Fruit fly (Drosophila melanogaster) whole organism, embryonic: ENCODE measurements around the gene CG5021.

ENCODE experiments used
- BtbVII ChIP-seq: fragments of 200-800 bp; sonication (Bioruptor generic); optimal IDR thresholded peaks from 3 replicates; lab custom pipeline; 2017; ENCODE audit warnings: missing biosample characterization, mild to moderate bottlenecking, missing genetic modification characterization
- CG10462 ChIP-seq: fragments of 200-800 bp; sonication (Bioruptor generic); optimal IDR thresholded peaks from 2 replicates; lab custom pipeline; 2016; ENCODE audit warnings: missing biosample characterization, missing genetic modification characterization
- CG10959 ChIP-seq: fragments of 200-800 bp; sonication (Bioruptor generic); IDR thresholded peaks from 2 replicates; pipeline ENCODE4 v1.3.6; 2022; ENCODE audit warnings: missing biosample characterization, missing genetic modification characterization
- CG11247 ChIP-seq: fragments of 200-800 bp; sonication (Bioruptor generic); IDR thresholded peaks from 2 replicates; pipeline ENCODE4 v1.3.6; 2022; ENCODE audit warnings: missing biosample characterization, missing genetic modification characterization
- CG11560 ChIP-seq: fragments of 200-800 bp; sonication (Bioruptor generic); IDR thresholded peaks from 3 replicates; pipeline ENCODE4 v1.3.6; 2022; ENCODE audit warnings: missing biosample characterization, missing genetic modification characterization
- CG12236 ChIP-seq: fragments of 200-800 bp; sonication (Bioruptor generic); optimal IDR thresholded peaks from 2 replicates; lab custom pipeline; 2016; ENCODE audit warnings: missing biosample characterization, missing genetic modification characterization
- CG14667 ChIP-seq: fragments of 200-800 bp; sonication (Bioruptor generic); IDR thresholded peaks from 2 replicates; pipeline ENCODE4 v1.3.6; 2022; ENCODE audit warnings: missing biosample characterization, missing genetic modification characterization
- CG15073 ChIP-seq: fragments of 200-800 bp; sonication (Bioruptor generic); optimal IDR thresholded peaks from 2 replicates; lab custom pipeline; 2016; ENCODE audit warnings: missing biosample characterization, missing genetic modification characterization
- CG17912 ChIP-seq: fragments of 200-800 bp; sonication (Bioruptor generic); optimal IDR thresholded peaks from 2 replicates; lab custom pipeline; 2018; ENCODE audit warnings: missing biosample characterization, mild to moderate bottlenecking, missing genetic modification characterization
- CG2116 ChIP-seq: fragments of 200-800 bp; sonication (Bioruptor generic); optimal IDR thresholded peaks from 3 replicates; lab custom pipeline; 2018; ENCODE audit warnings: missing biosample characterization, mild to moderate bottlenecking, missing genetic modification characterization
- CG2199 ChIP-seq: fragments of 200-800 bp; sonication (Bioruptor generic); IDR thresholded peaks from 3 replicates; pipeline ENCODE4 v1.3.6; 2022; ENCODE audit warnings: missing biosample characterization, missing genetic modification characterization
- CG31224 ChIP-seq: fragments of 200-800 bp; sonication (Bioruptor generic); IDR thresholded peaks from 2 replicates; pipeline ENCODE4 v1.3.6; 2022; ENCODE audit warnings: missing biosample characterization, missing genetic modification characterization
- CG5245 ChIP-seq: fragments of 200-800 bp; sonication (Bioruptor generic); optimal IDR thresholded peaks from 3 replicates; lab custom pipeline; 2016; ENCODE audit warnings: missing biosample characterization, missing genetic modification characterization
- CG6765 ChIP-seq: fragments of 200-800 bp; sonication (Bioruptor generic); optimal IDR thresholded peaks from 3 replicates; lab custom pipeline; 2017; ENCODE audit warnings: missing biosample characterization, mild to moderate bottlenecking, missing genetic modification characterization
- CG6854 ChIP-seq: fragments of 200-800 bp; sonication (Bioruptor generic); optimal IDR thresholded peaks from 3 replicates; lab custom pipeline; 2017; ENCODE audit warnings: missing biosample characterization, mild to moderate bottlenecking, missing genetic modification characterization
- Dek ChIP-seq: fragments of 200-800 bp; sonication (Bioruptor generic); optimal IDR thresholded peaks from 3 replicates; lab custom pipeline; 2019; ENCODE audit warnings: missing biosample characterization, mild to moderate bottlenecking, missing genetic modification characterization, moderate library complexity
- Doc3 ChIP-seq: fragments of 200-800 bp; sonication (Bioruptor generic); IDR thresholded peaks from 3 replicates; pipeline ENCODE4 v1.3.6; 2022; ENCODE audit warnings: missing biosample characterization, missing genetic modification characterization; ENCODE audit not compliant: partially characterized antibody
- ERR ChIP-seq: fragments of 200-800 bp; sonication (Bioruptor generic); optimal IDR thresholded peaks from 2 replicates; lab custom pipeline; 2016; ENCODE audit warnings: missing biosample characterization, missing genetic modification characterization
- Ets65A ChIP-seq: fragments of 200-800 bp; sonication (Bioruptor generic); peaks from one replicate; lab custom pipeline; 2016; ENCODE audit warnings: missing biosample characterization, missing genetic modification characterization
- Hr3 ChIP-seq: fragments of 200-800 bp; sonication (Bioruptor generic); optimal IDR thresholded peaks from 3 replicates; lab custom pipeline; 2016; ENCODE audit warnings: missing biosample characterization, missing genetic modification characterization
- Hr51 ChIP-seq, 2 experiments: fragments of 200-800 bp; sonication (Bioruptor generic); optimal IDR thresholded peaks; 2 replicates in 1 of 2; 3 replicates in 1 of 2; lab custom pipeline; 2016 to 2018; ENCODE audit warnings: missing biosample characterization in 2 of 2, missing genetic modification characterization in 2 of 2, mild to moderate bottlenecking in 1 of 2, moderate library complexity in 1 of 2
- Hr78 ChIP-seq, 2 experiments: fragments of 200-800 bp in 1 of 2; fragments of >200 bp in 1 of 2; sonication (Bioruptor generic) in 1 of 2; optimal IDR thresholded peaks; 2 replicates each; lab custom pipeline; 2017 to 2019; ENCODE audit warnings: missing biosample characterization in 2 of 2, missing genetic modification characterization in 2 of 2, mild to moderate bottlenecking in 1 of 2, moderate library complexity in 1 of 2
- Oli ChIP-seq: fragments of 200-800 bp; sonication (Bioruptor generic); optimal IDR thresholded peaks from 2 replicates; lab custom pipeline; 2018; ENCODE audit warnings: missing biosample characterization, mild to moderate bottlenecking, missing genetic modification characterization, moderate library complexity
- bab2 ChIP-seq: fragments of 200-800 bp; sonication (Bioruptor generic); optimal IDR thresholded peaks from 2 replicates; lab custom pipeline; 2016; ENCODE audit warnings: missing biosample characterization, missing genetic modification characterization
- bcd ChIP-seq: fragments of 200-800 bp; sonication (Bioruptor generic); optimal IDR thresholded peaks from 2 replicates; lab custom pipeline; 2017; ENCODE audit warnings: missing biosample characterization, mild to moderate bottlenecking, missing genetic modification characterization
- danr ChIP-seq: fragments of 200-800 bp; sonication (Bioruptor generic); IDR thresholded peaks from 2 replicates; pipeline ENCODE4 v1.3.6; 2022; ENCODE audit warnings: missing biosample characterization, missing genetic modification characterization
- dm ChIP-seq: fragments of 200-800 bp; sonication (Bioruptor generic); optimal IDR thresholded peaks from 3 replicates; lab custom pipeline; 2016; ENCODE audit warnings: missing biosample characterization, missing genetic modification characterization
- dysf ChIP-seq: fragments of 200-800 bp; sonication (Bioruptor generic); IDR thresholded peaks from 3 replicates; pipeline ENCODE4 v1.3.6; 2022; ENCODE audit warnings: missing biosample characterization, missing genetic modification characterization
- fu2 ChIP-seq: fragments of 200-800 bp; sonication (Bioruptor generic); optimal IDR thresholded peaks from 2 replicates; lab custom pipeline; 2016; ENCODE audit warnings: missing biosample characterization, missing genetic modification characterization
- gcm2 ChIP-seq: fragments of 200-800 bp; sonication (Bioruptor generic); optimal IDR thresholded peaks from 2 replicates; lab custom pipeline; 2016; ENCODE audit warnings: missing biosample characterization, missing genetic modification characterization
- grn ChIP-seq: fragments of 200-800 bp; sonication (Bioruptor generic); optimal IDR thresholded peaks from 3 replicates; lab custom pipeline; 2017; ENCODE audit warnings: missing biosample characterization, missing genetic modification characterization
- insv ChIP-seq, 2 experiments: fragments of 200-800 bp; sonication (Bioruptor generic); optimal IDR thresholded peaks; 3 replicates each; lab custom pipeline; 2016 to 2018; ENCODE audit warnings: missing biosample characterization in 2 of 2, missing genetic modification characterization in 2 of 2
- jumu ChIP-seq: fragments of 200-800 bp; sonication (Bioruptor generic); optimal IDR thresholded peaks from 3 replicates; lab custom pipeline; 2016; ENCODE audit warnings: missing biosample characterization, missing genetic modification characterization
- klu ChIP-seq: fragments of 200-800 bp; sonication (Bioruptor generic); IDR thresholded peaks from 2 replicates; pipeline ENCODE4 v1.3.6; 2022; ENCODE audit warnings: missing biosample characterization, missing genetic modification characterization
- lbe ChIP-seq: fragments of 200-800 bp; sonication (Bioruptor generic); optimal IDR thresholded peaks from 2 replicates; lab custom pipeline; 2016; ENCODE audit warnings: missing biosample characterization, mild to moderate bottlenecking, missing genetic modification characterization
- pan ChIP-seq, 4 experiments: fragments of >200 bp in 3 of 4; fragments of 200-800 bp in 1 of 4; sonication (Bioruptor generic) in 1 of 4; optimal IDR thresholded peaks in 3 of 4; IDR thresholded peaks in 1 of 4; 2 replicates each; pipeline versions ENCODE4 v1.3.6 to Lab custom; 2017 to 2022; ENCODE audit warnings: missing biosample characterization in 2 of 4, missing genetic modification characterization in 2 of 4, mixed read lengths in 1 of 4
- pros ChIP-seq: fragments of 200-800 bp; sonication (Bioruptor generic); optimal IDR thresholded peaks from 3 replicates; lab custom pipeline; 2019; ENCODE audit warnings: missing biosample characterization, mild to moderate bottlenecking, missing genetic modification characterization, moderate library complexity
- pzg ChIP-seq: fragments of 200-800 bp; sonication (Bioruptor generic); optimal IDR thresholded peaks from 3 replicates; lab custom pipeline; 2018; ENCODE audit warnings: missing biosample characterization, mild to moderate bottlenecking, missing genetic modification characterization, moderate library complexity
- salm ChIP-seq: fragments of 200-800 bp; sonication (Bioruptor generic); optimal IDR thresholded peaks from 2 replicates; lab custom pipeline; 2018; ENCODE audit warnings: missing biosample characterization, mild to moderate bottlenecking, missing genetic modification characterization
- sim ChIP-seq: fragments of 200-800 bp; sonication (Bioruptor generic); IDR thresholded peaks from 2 replicates; pipeline ENCODE4 v1.3.6; 2022; ENCODE audit warnings: missing biosample characterization, missing genetic modification characterization
- so ChIP-seq: fragments of 200-800 bp; sonication (Bioruptor generic); IDR thresholded peaks from 3 replicates; pipeline ENCODE4 v1.3.6; 2022; ENCODE audit warnings: missing biosample characterization, missing genetic modification characterization
- stwl ChIP-seq: fragments of 200-800 bp; sonication (Bioruptor generic); optimal IDR thresholded peaks from 3 replicates; lab custom pipeline; 2018; ENCODE audit warnings: missing biosample characterization, mild to moderate bottlenecking, missing genetic modification characterization, moderate library complexity
- tio ChIP-seq: fragments of 200-800 bp; sonication (Bioruptor generic); optimal IDR thresholded peaks from 2 replicates; lab custom pipeline; 2017; ENCODE audit warnings: missing biosample characterization, missing genetic modification characterization, inconsistent platforms
- twi ChIP-seq: fragments of 200-800 bp; optimal IDR thresholded peaks from 2 replicates; lab custom pipeline; 2019; ENCODE audit warnings: missing biosample characterization, mild to moderate bottlenecking, missing genetic modification characterization, moderate library complexity
- unpg ChIP-seq: fragments of 200-800 bp; sonication (Bioruptor generic); optimal IDR thresholded peaks from 3 replicates; lab custom pipeline; 2018; ENCODE audit warnings: missing biosample characterization, mild to moderate bottlenecking, missing genetic modification characterization, moderate library complexity
- vvl ChIP-seq: fragments of 200-800 bp; sonication (Bioruptor generic); IDR thresholded peaks from 2 replicates; pipeline ENCODE4 v1.3.6; 2022; ENCODE audit warnings: missing biosample characterization, missing genetic modification characterization
- wek ChIP-seq: fragments of 200-800 bp; sonication (Bioruptor generic); optimal IDR thresholded peaks from 3 replicates; lab custom pipeline; 2018; ENCODE audit warnings: missing biosample characterization, mild to moderate bottlenecking, missing genetic modification characterization, moderate library complexity
- z ChIP-seq: fragments of 200-800 bp; sonication (Bioruptor generic); IDR thresholded peaks from 3 replicates; pipeline ENCODE4 v1.3.6; 2022; ENCODE audit warnings: missing biosample characterization, missing genetic modification characterization
- zen2 ChIP-seq: fragments of 200-800 bp; sonication (Bioruptor generic); IDR thresholded peaks from 3 replicates; pipeline ENCODE4 v1.3.6; 2022; ENCODE audit warnings: missing biosample characterization, missing genetic modification characterization; ENCODE audit not compliant: partially characterized antibody

The CG5021 gene

dm6 chr3L:8996173-8996767 is 29.6 kb downstream of the CG5021 start (continued):
- TF ChIP-seq sim (GFP tag; lab: Robert Waterston, UW) (0 out of 2 replicates have a peak, but pooled peaks have one; percentile 30), pan (optimal IDR thresholded peaks at IDR 0.05; lab: Kevin White, UChicago) (no peak), pan (GFP tag; optimal IDR thresholded peaks at IDR 0.05 in 1 of 2, IDR thresholded peaks at IDR 0.05 in 1 of 2) (peak in 1 of 2 experiments; percentile 78), grn (GFP tag; lab: Kevin White, UChicago) (no peak), Oli (tag; lab: Kevin White, UChicago) (peak; percentile 65), Hr78 (GFP tag; optimal IDR thresholded peaks at IDR 0.05; lab: Kevin White, UChicago) (no peak), gcm2 (no peak), CG6854 (GFP tag; lab: Kevin White, UChicago) (no peak), Hr3 (peak; percentile 48), CG5245 (GFP tag; lab: Kevin White, UChicago) (peak; percentile 47), jumu (GFP tag; lab: Kevin White, UChicago) (peak; percentile 36), klu (GFP tag; lab: Robert Waterston, UW) (peak; percentile 26; the same call in 1 of the 2 replicates), CG11560 (tag; lab: Robert Waterston, UW) (no peak), fu2 (GFP tag; lab: Kevin White, UChicago) (peak; percentile 24), Dek (peak; percentile 32), tio (no peak), CG2116 (GFP tag; lab: Kevin White, UChicago) (no peak), CG17912 (no peak), bab2 (GFP tag; lab: Kevin White, UChicago) (peak; percentile 66), CG14667 (peak; percentile 61), CG10959 (GFP tag; lab: Robert Waterston, UW) (0 out of 2 replicates have a peak, but pooled peaks have one; percentile 39), ERR (GFP tag; lab: Kevin White, UChicago) (no peak), pros (GFP tag; lab: Kevin White, UChicago) (no peak), dm (GFP tag; lab: Kevin White, UChicago) (peak; percentile 10), stwl (tag; lab: Kevin White, UChicago) (no peak), pzg (GFP tag; lab: Kevin White, UChicago) (no peak), lbe (GFP tag; lab: Kevin White, UChicago) (peak; percentile 80), twi (peak; percentile 6), Doc3 (GFP tag; lab: Robert Waterston, UW) (no peak), Hr51 (GFP tag; optimal IDR thresholded peaks at IDR 0.05; lab: Kevin White, UChicago) (peak in 1 of 2 experiments; percentile 19), salm (peak; percentile 34), wek (no peak), BtbVII (no peak), CG31224 (GFP tag; lab: Robert Waterston, UW) (0 out of 2 replicates have a peak, but pooled peaks have one; percentile 48), CG12236 (no peak), insv (GFP tag; optimal IDR thresholded peaks at IDR 0.05; lab: Kevin White, UChicago) (no peak), zen2 (GFP tag; lab: Robert Waterston, UW) (no peak), CG2199 (GFP tag; lab: Robert Waterston, UW) (0 out of 3 replicates have a peak, but pooled peaks have one; percentile 42), so (GFP tag; lab: Robert Waterston, UW) (peak; percentile 65; the same call in 2 of the 3 replicates), dysf (peak; percentile 54; the same call in 2 of the 3 replicates), CG10462 (GFP tag; lab: Kevin White, UChicago) (no peak), CG11247 (peak; percentile 49; the same call in 1 of the 2 replicates), bcd (GFP tag; lab: Kevin White, UChicago) (peak; percentile 38), vvl (GFP tag; lab: Robert Waterston, UW) (peak; percentile 84), Ets65A (GFP tag; lab: Kevin White, UChicago) (peak; percentile 51), CG6765 (GFP tag; lab: Kevin White, UChicago) (no peak), z (GFP tag; lab: Robert Waterston, UW) (no peak), CG15073 (GFP tag; lab: Kevin White, UChicago) (no peak), danr (GFP tag; lab: Robert Waterston, UW) (0 out of 2 replicates have a peak, but pooled peaks have one; percentile 9), unpg (peak; percentile 64)
